Worm (Caenorhabditis elegans): ENCODE results near the gene F58E1.13.

Gene F58E1.13

DNA sequence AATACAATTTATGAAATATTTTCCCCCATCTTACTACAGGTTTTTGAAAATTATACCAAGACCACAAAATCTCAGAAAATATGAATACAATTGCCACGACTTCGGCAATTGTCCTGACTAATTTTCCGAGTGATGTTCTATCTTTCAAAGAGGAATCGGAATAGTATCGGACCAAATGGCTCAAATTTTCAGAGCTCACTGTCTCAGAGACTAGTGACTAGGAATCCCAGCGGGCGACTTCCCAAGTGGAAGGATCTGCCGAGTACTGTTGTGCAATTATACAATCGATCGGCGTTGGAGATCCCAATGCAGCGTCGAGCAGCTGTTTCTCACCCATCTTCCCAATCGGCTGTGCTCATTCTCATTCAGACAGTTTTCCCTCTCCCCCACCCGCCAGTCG, 30.1 kb upstream of the F58E1.13 start, which contains the start of gene F45C12.17:
TSS of gene F45C12.17 (plus strand) at position 377 of the 400 bp plus-strand sequence.
- no peak for TF ChIP-seq isw-1 (GFP tag; IDR thresholded peaks at IDR 0.05)
- TF ChIP-seq nhr-12 (tag; optimal IDR thresholded peaks at IDR 0.05): no peak
- no peak for TF ChIP-seq lir-3 (tag; optimal IDR thresholded peaks at IDR 0.05; ENCODE audit: poor library complexity)
- TF ChIP-seq rnt-1 (tag; optimal IDR thresholded peaks at IDR 0.05): no peak
- TF ChIP-seq irx-1 (tag; optimal IDR thresholded peaks at IDR 0.05): no peak
- TF ChIP-seq dsc-1 (tag; optimal IDR thresholded peaks at IDR 0.05): no peak
- no peak for TF ChIP-seq nhr-19 (GFP tag; conservative IDR thresholded peaks at IDR 0.05)
- no peak for TF ChIP-seq efl-1 (optimal IDR thresholded peaks at IDR 0.05)
- no peak for TF ChIP-seq efl-1 (GFP tag; optimal IDR thresholded peaks at IDR 0.05 in 1 of 2)
- no peak for TF ChIP-seq lin-35 (GFP tag; optimal IDR thresholded peaks at IDR 0.05)
- TF ChIP-seq elt-3 (tag; optimal IDR thresholded peaks at IDR 0.05): no peak
- TF ChIP-seq tbx-2 (tag; optimal IDR thresholded peaks at IDR 0.05): no peak

DNA sequence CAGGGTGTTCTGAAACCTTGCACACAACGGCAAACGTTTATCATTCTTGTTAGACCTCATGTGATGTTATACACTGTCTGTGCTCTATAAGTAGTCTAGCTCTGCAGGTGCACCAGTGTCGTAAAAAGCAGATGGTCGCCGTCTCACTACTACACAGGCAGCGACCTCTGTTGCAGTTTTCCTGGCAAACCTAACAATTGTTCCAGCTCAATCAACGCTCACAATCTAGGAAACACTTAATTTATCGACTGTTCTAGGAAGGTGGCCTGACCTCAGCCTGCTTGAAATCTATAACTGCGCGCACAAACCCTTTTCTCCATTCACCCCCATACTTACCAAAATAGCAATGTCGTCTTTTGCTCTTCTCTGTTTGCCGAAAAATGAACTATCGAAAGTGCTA, 28.6 kb upstream of the F58E1.13 start, which contains the start of gene fbxb-11:
TSS of gene fbxb-11 (plus strand) at position 301 of the 400 bp plus-strand sequence.
- TF ChIP-seq nhr-19 (GFP tag; conservative IDR thresholded peaks at IDR 0.05) (no peak), nhr-20 (tag; optimal IDR thresholded peaks at IDR 0.05) (no peak), hpl-2 (GFP tag; optimal IDR thresholded peaks at IDR 0.05) (no peak), elt-3 (tag; optimal IDR thresholded peaks at IDR 0.05) (no peak), nhr-47 (tag; optimal IDR thresholded peaks at IDR 0.05) (no peak), rnt-1 (tag; optimal IDR thresholded peaks at IDR 0.05) (no peak)

DNA sequence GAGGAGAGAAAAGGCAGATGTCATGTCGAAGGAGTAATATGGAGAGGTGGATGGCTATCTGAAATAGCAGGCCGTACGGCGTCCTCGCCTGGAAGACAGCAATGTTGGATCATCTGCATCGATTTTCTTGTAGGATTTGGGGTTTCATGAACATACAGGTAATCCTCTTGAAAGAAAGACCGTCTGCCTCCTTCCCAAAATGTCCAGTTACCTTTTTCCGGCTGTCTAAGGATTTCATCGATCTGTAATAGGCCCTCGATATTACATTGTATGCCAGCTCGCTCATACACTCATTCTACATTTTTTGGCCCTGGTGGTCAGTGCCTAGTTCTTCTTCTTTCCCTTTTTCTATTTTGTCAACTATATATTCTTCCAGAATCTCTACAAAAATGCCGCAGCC, 26.7 kb upstream of the F58E1.13 start, which contains the start of the genes fbxb-5 and btb-8:
TSS of gene fbxb-5 (minus strand) at position 101 of the 400 bp plus-strand sequence.
TSS of gene btb-8 (plus strand) at position 377 of the 400 bp plus-strand sequence.
- TF ChIP-seq hpl-2 (GFP tag; optimal IDR thresholded peaks at IDR 0.05): no peak
- TF ChIP-seq unc-86 (tag; optimal IDR thresholded peaks at IDR 0.05): no peak
- TF ChIP-seq alr-1 (tag; optimal IDR thresholded peaks at IDR 0.05; ENCODE audit: borderline replicate concordance): no peak
- no peak for TF ChIP-seq vab-15 (tag; optimal IDR thresholded peaks at IDR 0.05)
- no peak for TF ChIP-seq lin-39 (tag; optimal IDR thresholded peaks at IDR 0.05)
- no peak for TF ChIP-seq nhr-77 (tag; optimal IDR thresholded peaks at IDR 0.05)
- TF ChIP-seq ztf-11 (tag; optimal IDR thresholded peaks at IDR 0.05): no peak
- TF ChIP-seq nhr-85 (tag): no peak
- no peak for TF ChIP-seq dsc-1 (tag; optimal IDR thresholded peaks at IDR 0.05)
- TF ChIP-seq aha-1 (tag; optimal IDR thresholded peaks at IDR 0.05): no peak
- TF ChIP-seq nhr-20 (tag; optimal IDR thresholded peaks at IDR 0.05): no peak
- TF ChIP-seq ceh-8 (GFP tag; optimal IDR thresholded peaks at IDR 0.05): no peak
- TF ChIP-seq unc-98 (GFP tag; IDR thresholded peaks at IDR 0.05): no peak

DNA sequence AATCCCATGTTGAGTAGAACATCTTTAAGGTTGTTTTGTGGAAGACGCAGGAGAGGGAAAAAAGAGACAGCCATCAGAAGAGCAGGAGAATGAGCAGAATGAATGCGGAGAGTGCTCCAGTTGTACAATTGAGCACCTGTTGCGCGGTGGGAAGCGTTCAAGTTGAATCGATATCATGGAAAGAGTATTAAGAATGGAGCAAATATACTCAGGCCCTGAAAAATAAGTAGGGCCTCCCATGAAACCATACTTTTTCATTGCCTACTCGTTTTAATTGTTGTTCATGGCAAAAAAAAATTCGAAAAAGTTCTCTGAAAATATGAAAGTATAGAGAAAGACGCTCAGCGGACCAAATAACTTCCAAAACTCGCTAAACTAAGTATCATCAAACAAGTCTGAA, 23.5 kb upstream of the F58E1.13 start, which contains the start of gene fbxb-48:
TSS of gene fbxb-48 (minus strand) at position 101 of the 400 bp plus-strand sequence.
- TF ChIP-seq unc-86 (tag; optimal IDR thresholded peaks at IDR 0.05) (no peak), snu-23 (GFP tag; optimal IDR thresholded peaks at IDR 0.05) (no peak), lin-39 (tag; optimal IDR thresholded peaks at IDR 0.05) (no peak), fkh-8 (tag; optimal IDR thresholded peaks at IDR 0.05) (no peak)

DNA sequence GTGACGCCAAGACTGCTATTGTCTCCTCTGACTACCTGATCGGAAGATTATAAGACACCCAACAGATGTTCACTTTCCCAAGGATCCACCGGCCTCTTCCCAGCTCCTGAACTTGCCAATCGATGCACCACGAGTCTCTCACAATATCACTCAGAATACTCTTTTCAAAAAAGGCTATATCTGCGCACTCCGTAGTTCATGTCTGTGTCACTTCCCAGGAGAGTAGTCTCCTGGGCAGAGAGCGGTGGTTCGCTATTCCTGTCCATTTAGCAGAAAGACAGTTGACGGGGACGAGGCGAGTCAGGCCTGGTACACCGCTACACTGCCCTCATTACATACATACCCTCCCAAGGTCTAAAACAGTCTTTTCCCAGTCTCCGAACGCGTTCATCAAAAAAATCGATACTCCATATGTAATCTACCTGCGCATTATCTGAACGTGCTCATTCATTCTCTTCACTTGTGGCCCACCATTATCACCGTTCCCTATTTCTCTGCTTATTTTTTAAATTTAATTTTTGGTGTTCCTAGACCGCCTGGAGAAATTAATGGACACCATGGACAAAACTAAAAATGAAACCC, 19.2 kb upstream of the F58E1.13 start, which contains the start of gene btb-6:
TSS of gene btb-6 (plus strand) at position 532 of the 582 bp plus-strand sequence.
- TF ChIP-seq mef-2 (tag; optimal IDR thresholded peaks at IDR 0.05) (no peak), nhr-237 (tag; optimal IDR thresholded peaks at IDR 0.05) (no peak), nhr-90 (tag; optimal IDR thresholded peaks at IDR 0.05; ENCODE audit: poor library complexity) (no peak), egl-27 (tag; optimal IDR thresholded peaks at IDR 0.05) (no peak), C16A3.4 (tag; optimal IDR thresholded peaks at IDR 0.05) (no peak), sptf-1 (tag; optimal IDR thresholded peaks at IDR 0.05) (no peak), pax-3 (tag; optimal IDR thresholded peaks at IDR 0.05) (no peak), unc-86 (tag; optimal IDR thresholded peaks at IDR 0.05) (no peak), F16B12.6 (tag; optimal IDR thresholded peaks at IDR 0.05) (no peak), egl-13 (tag; optimal IDR thresholded peaks at IDR 0.05) (no peak), irx-1 (tag; optimal IDR thresholded peaks at IDR 0.05) (no peak), skn-1 (tag; optimal IDR thresholded peaks at IDR 0.05) (no peak), ceh-8 (GFP tag; optimal IDR thresholded peaks at IDR 0.05) (no peak), nhr-28 (tag; optimal IDR thresholded peaks at IDR 0.05) (no peak)
